Worm (Caenorhabditis elegans): Measurements from ENCODE around the gene mdt-20.

ce11 chrIV:1228675-1229130 is 41.1 kb downstream of the mdt-20 start, which contains the start of gene W09G12.7:
- no peak for TF ChIP-seq flt-1 (GFP tag; IDR thresholded peaks at IDR 0.05)
- TF ChIP-seq aly-1 (tag; optimal IDR thresholded peaks at IDR 0.05): no peak
- TF ChIP-seq ceh-13 (GFP tag; optimal IDR thresholded peaks at IDR 0.05): no peak
- no peak for TF ChIP-seq ama-1 (optimal IDR thresholded peaks at IDR 0.05)
- TF ChIP-seq hmbx-1 (tag; optimal IDR thresholded peaks at IDR 0.05): no peak
- no peak for TF ChIP-seq tra-4 (tag; optimal IDR thresholded peaks at IDR 0.05)
- no peak for TF ChIP-seq pes-1 (GFP tag; IDR thresholded peaks at IDR 0.05)
- no peak for TF ChIP-seq ceh-36 (tag; optimal IDR thresholded peaks at IDR 0.05)
- no peak for TF ChIP-seq tbx-11 (GFP tag; IDR thresholded peaks at IDR 0.05)
- TF ChIP-seq ets-7 (tag; optimal IDR thresholded peaks at IDR 0.05): no peak
- TF ChIP-seq sea-1 (GFP tag; conservative IDR thresholded peaks at IDR 0.05): no peak
- no peak for TF ChIP-seq tbx-37 (GFP tag; conservative IDR thresholded peaks at IDR 0.05)
